Worm (Caenorhabditis elegans) whole organism, mixed stage, embryonic: ENCODE measurements around the gene K03H1.13.

Source experiments
- bed-3 ChIP-seq: fragments of 200-800 bp; sonication (Bioruptor generic); optimal IDR thresholded peaks from 3 replicates; lab custom pipeline; 2018; ENCODE audit warnings: mild to moderate bottlenecking, missing genetic modification characterization, moderate library complexity, missing compliant biosample characterization
- blmp-1 ChIP-seq: fragments of 150-350 bp; optimal IDR thresholded peaks from 2 replicates; lab custom pipeline; 2014; ENCODE audit warnings: missing biosample characterization, missing genetic modification characterization
- ceh-39 ChIP-seq: fragments of 150-350 bp; optimal IDR thresholded peaks from 2 replicates; lab custom pipeline; 2014; ENCODE audit warnings: missing biosample characterization, missing genetic modification characterization
- ceh-43 ChIP-seq: fragments of 200-800 bp; sonication (Bioruptor generic); optimal IDR thresholded peaks from 2 replicates; lab custom pipeline; 2018; ENCODE audit warnings: mild to moderate bottlenecking, missing genetic modification characterization, moderate library complexity, missing compliant biosample characterization
- ceh-83 ChIP-seq: fragments of 200-800 bp; sonication (Bioruptor generic); optimal IDR thresholded peaks from 2 replicates; lab custom pipeline; 2018; ENCODE audit warnings: mild to moderate bottlenecking, missing genetic modification characterization, missing compliant biosample characterization
- ces-1 ChIP-seq: fragments of 150-350 bp; optimal IDR thresholded peaks from 2 replicates; lab custom pipeline; 2014; ENCODE audit warnings: missing biosample characterization, missing genetic modification reagents, missing genetic modification characterization
- cnd-1 ChIP-seq: fragments of 200-800 bp; sonication (Bioruptor generic); optimal IDR thresholded peaks from 2 replicates; lab custom pipeline; 2018; ENCODE audit warnings: mild to moderate bottlenecking, missing genetic modification characterization, missing compliant biosample characterization
- drap-1 ChIP-seq: fragments of 200-800 bp; sonication (Bioruptor generic); optimal IDR thresholded peaks from 3 replicates; lab custom pipeline; 2018; ENCODE audit warnings: mild to moderate bottlenecking, missing genetic modification characterization, missing compliant biosample characterization
- elt-3 ChIP-seq: fragments of 150-350 bp; optimal IDR thresholded peaks from 2 replicates; lab custom pipeline; 2014; ENCODE audit warnings: missing biosample characterization, missing genetic modification characterization
- ham-2 ChIP-seq: fragments of 200-800 bp; sonication (Bioruptor generic); optimal IDR thresholded peaks from 2 replicates; lab custom pipeline; 2018; ENCODE audit warnings: mild to moderate bottlenecking, missing genetic modification characterization, missing compliant biosample characterization
- hlh-1 ChIP-seq: fragments of 150-350 bp; optimal IDR thresholded peaks from 2 replicates; lab custom pipeline; 2014; ENCODE audit warnings: missing biosample characterization, missing genetic modification reagents, missing genetic modification characterization
- lin-13 ChIP-seq: fragments of 150-350 bp; optimal IDR thresholded peaks from 2 replicates; lab custom pipeline; 2014; ENCODE audit warnings: missing biosample characterization, missing genetic modification characterization
- lin-32 ChIP-seq: fragments of 200-800 bp; sonication (Bioruptor generic); optimal IDR thresholded peaks from 2 replicates; lab custom pipeline; 2018; ENCODE audit warnings: mild to moderate bottlenecking, missing genetic modification characterization, missing compliant biosample characterization
- lsy-2 ChIP-seq: fragments of 150-350 bp; optimal IDR thresholded peaks from 2 replicates; lab custom pipeline; 2014; ENCODE audit warnings: missing biosample characterization, missing genetic modification characterization
- mab-5 ChIP-seq: fragments of 150-350 bp; optimal IDR thresholded peaks from 2 replicates; lab custom pipeline; 2014; ENCODE audit warnings: missing biosample characterization, missing genetic modification characterization
- mls-2 ChIP-seq: sonication (generic microtip); optimal IDR thresholded peaks from 2 replicates; lab custom pipeline; 2016; ENCODE audit warnings: mild to moderate bottlenecking, missing genetic modification characterization, moderate library complexity, missing compliant biosample characterization
- nhr-2 ChIP-seq: fragments of 150-350 bp; optimal IDR thresholded peaks from 2 replicates; lab custom pipeline; 2014; ENCODE audit warnings: missing biosample characterization, missing genetic modification characterization
- nhr-237 ChIP-seq: fragments of 150-350 bp; optimal IDR thresholded peaks from 2 replicates; lab custom pipeline; 2014; ENCODE audit warnings: missing biosample characterization, missing genetic modification characterization
- nhr-28 ChIP-seq: fragments of 150-350 bp; optimal IDR thresholded peaks from 2 replicates; lab custom pipeline; 2014; ENCODE audit warnings: missing biosample characterization, missing genetic modification characterization
- nhr-76 ChIP-seq: sonication (generic microtip); optimal IDR thresholded peaks from 2 replicates; lab custom pipeline; 2017; ENCODE audit warnings: missing biosample characterization, missing genetic modification characterization
- pha-4 ChIP-seq: fragments of 150-350 bp; optimal IDR thresholded peaks from 2 replicates; lab custom pipeline; 2018; ENCODE audit warnings: missing biosample characterization, missing genetic modification reagents, missing genetic modification characterization
- snpc-4 ChIP-seq: fragments of 150-350 bp; optimal IDR thresholded peaks from 2 replicates; lab custom pipeline; 2014; ENCODE audit warnings: missing biosample characterization, missing genetic modification characterization
- sptf-1 ChIP-seq: sonication (generic microtip); optimal IDR thresholded peaks from 2 replicates; lab custom pipeline; 2017; ENCODE audit warnings: mild to moderate bottlenecking, missing genetic modification characterization, moderate library complexity, missing compliant biosample characterization
- tbx-8 ChIP-seq: fragments of 200-800 bp; sonication (Bioruptor generic); optimal IDR thresholded peaks from 2 replicates; lab custom pipeline; 2018; ENCODE audit warnings: mild to moderate bottlenecking, missing genetic modification characterization, moderate library complexity, missing compliant biosample characterization
- unc-120 ChIP-seq: sonication (generic microtip); optimal IDR thresholded peaks from 2 replicates; lab custom pipeline; 2017; ENCODE audit warnings: missing genetic modification characterization, missing compliant biosample characterization; ENCODE audit not compliant: poor library complexity, severe bottlenecking
- unc-39 ChIP-seq: fragments of 150-350 bp; optimal IDR thresholded peaks from 2 replicates; lab custom pipeline; 2014; ENCODE audit warnings: missing biosample characterization, missing genetic modification characterization
- unc-62 ChIP-seq: fragments of 150-350 bp; optimal IDR thresholded peaks from 2 replicates; lab custom pipeline; 2014; ENCODE audit warnings: missing biosample characterization, missing genetic modification reagents, missing genetic modification characterization
- zip-8 ChIP-seq: fragments of 150-350 bp; optimal IDR thresholded peaks from 2 replicates; lab custom pipeline; 2014; ENCODE audit warnings: missing biosample characterization, missing genetic modification characterization
- ztf-11 ChIP-seq: fragments of 150-350 bp; optimal IDR thresholded peaks from 2 replicates; lab custom pipeline; 2014; ENCODE audit warnings: missing biosample characterization, missing genetic modification characterization

The K03H1.13 gene

ce11 chrIII:9986827-9987429, 36.8 kb upstream of the K03H1.13 start, which contains the start of gene C05B5.12:
Gene C05B5.12 (plus strand): TSS chrIII:9987379.
- TF ChIP-seq lsy-2 (tag; lab: Kevin White, UChicago) (no peak), unc-62 (GFP tag; lab: Kevin White, UChicago) (peak; percentile 81), snpc-4 (tag; lab: Kevin White, UChicago) (no peak), unc-120 (tag; lab: Kevin White, UChicago) (peak; percentile 88), mab-5 (tag; lab: Kevin White, UChicago) (peak; percentile 7), hlh-1 (tag; lab: Kevin White, UChicago) (peak; percentile 92)

- TF ChIP-seq nhr-28 (no peak), lin-32 (no peak), nhr-2 (tag; lab: Kevin White, UChicago) (no peak), ces-1 (GFP tag; lab: Kevin White, UChicago) (no peak), elt-3 (tag; lab: Kevin White, UChicago) (no peak), mab-5 (tag; lab: Kevin White, UChicago) (no peak), lin-13 (tag; lab: Kevin White, UChicago) (no peak), drap-1 (no peak), tbx-8 (no peak), unc-39 (tag; lab: Kevin White, UChicago) (no peak), ham-2 (GFP tag; lab: Kevin White, UChicago) (no peak), bed-3 (GFP tag; lab: Kevin White, UChicago) (no peak), mls-2 (no peak), pha-4 (tag; lab: Kevin White, UChicago) (no peak), ceh-39 (tag; lab: Kevin White, UChicago) (no peak), unc-62 (GFP tag; lab: Kevin White, UChicago) (no peak), nhr-76 (tag; lab: Kevin White, UChicago) (no peak), zip-8 (no peak)
Observed at ce11 chrIII:9985542-9985941, 35.4 kb upstream of the K03H1.13 start.

ce11 chrIII:9984604-9985003, 34.5 kb upstream of the K03H1.13 start:
- TF ChIP-seq unc-39 (tag; lab: Kevin White, UChicago) = no peak
- no peak for TF ChIP-seq unc-120 (tag; lab: Kevin White, UChicago)
- TF ChIP-seq blmp-1 (tag; lab: Kevin White, UChicago) = no peak
- TF ChIP-seq tbx-8 = no peak
- no peak for TF ChIP-seq unc-62 (GFP tag; lab: Kevin White, UChicago)
- TF ChIP-seq nhr-237 (tag; lab: Kevin White, UChicago) = no peak
- TF ChIP-seq cnd-1 = no peak
- TF ChIP-seq zip-8 = no peak
- no peak for TF ChIP-seq ham-2 (GFP tag; lab: Kevin White, UChicago)
- no peak for TF ChIP-seq nhr-2 (tag; lab: Kevin White, UChicago)
- no peak for TF ChIP-seq nhr-28

- TF ChIP-seq ces-1 (GFP tag; lab: Kevin White, UChicago) (peak; percentile 64), mab-5 (tag; lab: Kevin White, UChicago) (no peak), unc-62 (GFP tag; lab: Kevin White, UChicago) (peak; percentile 55), lin-13 (tag; lab: Kevin White, UChicago) (no peak)
- TF ChIP-seq, all 35 proteins: peak for 2
Observed at ce11 chrIII:9982119-9982642, 32.0 kb upstream of the K03H1.13 start.

ce11 chrIII:9973765-9974164, 23.6 kb upstream of the K03H1.13 start, which contains the start of gene R10E12.2:
Gene R10E12.2 (minus strand): TSS chrIII:9973865.
- TF ChIP-seq elt-3 (tag; lab: Kevin White, UChicago) (no peak), unc-39 (tag; lab: Kevin White, UChicago) (no peak), mab-5 (tag; lab: Kevin White, UChicago) (no peak), drap-1 (no peak), ceh-83 (GFP tag; lab: Kevin White, UChicago) (no peak), unc-62 (GFP tag; lab: Kevin White, UChicago) (no peak), nhr-237 (tag; lab: Kevin White, UChicago) (no peak), pha-4 (tag; lab: Kevin White, UChicago) (no peak), nhr-28 (no peak), nhr-2 (tag; lab: Kevin White, UChicago) (no peak), sptf-1 (tag; lab: Kevin White, UChicago) (no peak), hlh-1 (tag; lab: Kevin White, UChicago) (no peak), ceh-43 (GFP tag; lab: Kevin White, UChicago) (no peak), bed-3 (GFP tag; lab: Kevin White, UChicago) (no peak), lin-13 (tag; lab: Kevin White, UChicago) (no peak), ztf-11 (tag; lab: Kevin White, UChicago) (no peak), ham-2 (GFP tag; lab: Kevin White, UChicago) (no peak), blmp-1 (tag; lab: Kevin White, UChicago) (no peak)
- TF ChIP-seq, all 35 proteins: peak for 0
